Worm (Caenorhabditis elegans) whole organism, late embryonic: Measurements from ENCODE around the gene flp-2.

Source experiments
- C08G9.2 ChIP-seq: sonication (generic microtip); optimal IDR thresholded peaks from 2 replicates; lab custom pipeline; 2016; ENCODE audit warnings: mild to moderate bottlenecking, missing genetic modification characterization, moderate library complexity, missing compliant biosample characterization
- C38D4.7 ChIP-seq: fragments of 200-800 bp; sonication (Bioruptor generic); optimal IDR thresholded peaks from 2 replicates; lab custom pipeline; 2018; ENCODE audit warnings: mild to moderate bottlenecking, missing genetic modification characterization, moderate library complexity, missing compliant biosample characterization
- F13H6.1 ChIP-seq: sonication (generic microtip); optimal IDR thresholded peaks from 2 replicates; lab custom pipeline; 2016; ENCODE audit warnings: missing genetic modification characterization, missing compliant biosample characterization
- K02D7.2 ChIP-seq: sonication (generic microtip); optimal IDR thresholded peaks from 2 replicates; lab custom pipeline; 2017; ENCODE audit warnings: mild to moderate bottlenecking, missing genetic modification characterization, missing compliant biosample characterization
- T23F11.4 ChIP-seq: fragments of 200-800 bp; sonication (Bioruptor generic); optimal IDR thresholded peaks from 2 replicates; lab custom pipeline; 2018; ENCODE audit warnings: mild to moderate bottlenecking, missing genetic modification characterization, missing compliant biosample characterization
- ama-1 ChIP-seq: fragments of 150-350 bp; optimal IDR thresholded peaks from 2 replicates; lab custom pipeline; 2014
- ceh-14 ChIP-seq: sonication (generic microtip); optimal IDR thresholded peaks from 2 replicates; lab custom pipeline; 2016; ENCODE audit warnings: missing genotype, missing genetic modification characterization, missing compliant biosample characterization
- ceh-18 ChIP-seq: sonication (generic microtip); optimal IDR thresholded peaks from 2 replicates; lab custom pipeline; 2016; ENCODE audit warnings: missing genetic modification characterization, missing compliant biosample characterization
- ceh-19 ChIP-seq: fragments of 200-800 bp; sonication (Bioruptor generic); optimal IDR thresholded peaks from 2 replicates; lab custom pipeline; 2018; ENCODE audit warnings: mild to moderate bottlenecking, missing genetic modification characterization, missing compliant biosample characterization
- ceh-22 ChIP-seq: sonication (generic microtip); optimal IDR thresholded peaks from 2 replicates; lab custom pipeline; 2017; ENCODE audit warnings: missing biosample characterization, missing genetic modification characterization
- ceh-24 ChIP-seq: sonication (generic microtip); optimal IDR thresholded peaks from 2 replicates; lab custom pipeline; 2016; ENCODE audit warnings: mild to moderate bottlenecking, missing genetic modification characterization, missing compliant biosample characterization
- ceh-30 ChIP-seq: fragments of 150-350 bp; optimal IDR thresholded peaks from 2 replicates; lab custom pipeline; 2014; ENCODE audit warnings: missing biosample characterization, missing genetic modification characterization
- ceh-31 ChIP-seq: sonication (generic microtip); optimal IDR thresholded peaks from 2 replicates; lab custom pipeline; 2016; ENCODE audit warnings: missing genetic modification characterization, missing compliant biosample characterization
- ceh-45 ChIP-seq: fragments of 200-800 bp; sonication (Bioruptor generic); IDR thresholded peaks from 2 replicates; pipeline ENCODE4 v1.3.6; 2022; ENCODE audit warnings: missing genetic modification reagents, missing genetic modification characterization, missing compliant biosample characterization
- ceh-6 ChIP-seq: fragments of 200-800 bp; sonication (Bioruptor generic); optimal IDR thresholded peaks from 2 replicates; lab custom pipeline; 2018; ENCODE audit warnings: mild to moderate bottlenecking, missing genetic modification characterization, missing compliant biosample characterization
- dve-1 ChIP-seq: sonication (generic microtip); optimal IDR thresholded peaks from 2 replicates; lab custom pipeline; 2017; ENCODE audit warnings: antibody characterized with exemption, mild to moderate bottlenecking, missing genetic modification characterization, missing compliant biosample characterization
- elt-2 ChIP-seq: sonication (generic microtip); optimal IDR thresholded peaks from 2 replicates; lab custom pipeline; 2016; ENCODE audit warnings: missing genetic modification reagents, missing genetic modification characterization, missing compliant biosample characterization
- hlh-13 ChIP-seq: fragments of 200-800 bp; sonication (Bioruptor generic); optimal IDR thresholded peaks from 2 replicates; lab custom pipeline; 2018; ENCODE audit warnings: mild to moderate bottlenecking, missing genetic modification characterization, missing compliant biosample characterization
- hlh-15 ChIP-seq: sonication (generic microtip); optimal IDR thresholded peaks from 2 replicates; lab custom pipeline; 2016; ENCODE audit warnings: missing genetic modification characterization, missing compliant biosample characterization
- hlh-30 ChIP-seq: sonication (generic microtip); optimal IDR thresholded peaks from 2 replicates; lab custom pipeline; 2017; ENCODE audit warnings: antibody characterized with exemption, missing genetic modification characterization, missing compliant biosample characterization; ENCODE audit not compliant: insufficient read depth
- hlh-6 ChIP-seq: sonication (generic microtip); optimal IDR thresholded peaks from 2 replicates; lab custom pipeline; 2016; ENCODE audit warnings: missing genotype, missing genetic modification characterization, missing compliant biosample characterization
- hlh-8 ChIP-seq: sonication (generic microtip); optimal IDR thresholded peaks from 2 replicates; lab custom pipeline; 2016; ENCODE audit warnings: missing genotype, missing genetic modification characterization, missing compliant biosample characterization
- lim-6 ChIP-seq: sonication (generic microtip); optimal IDR thresholded peaks from 2 replicates; lab custom pipeline; 2016; ENCODE audit warnings: missing genetic modification characterization, missing compliant biosample characterization
- lin-11 ChIP-seq: fragments of 200-800 bp; sonication (Bioruptor generic); optimal IDR thresholded peaks from 2 replicates; lab custom pipeline; 2018; ENCODE audit warnings: mild to moderate bottlenecking, missing genetic modification characterization, missing compliant biosample characterization
- madf-2 ChIP-seq: sonication (generic microtip); optimal IDR thresholded peaks from 2 replicates; lab custom pipeline; 2017; ENCODE audit warnings: missing genetic modification characterization, missing compliant biosample characterization
- mec-3 ChIP-seq: sonication (generic microtip); optimal IDR thresholded peaks from 2 replicates; lab custom pipeline; 2016; ENCODE audit warnings: borderline replicate concordance, missing genetic modification characterization, missing compliant biosample characterization
- nfya-1 ChIP-seq: sonication (generic microtip); optimal IDR thresholded peaks from 2 replicates; lab custom pipeline; 2017; ENCODE audit warnings: missing genetic modification characterization, mild to moderate bottlenecking, missing compliant biosample characterization, antibody characterized with exemption, moderate library complexity
- nhr-11 ChIP-seq: fragments of 150-350 bp; optimal IDR thresholded peaks from 2 replicates; lab custom pipeline; 2014; ENCODE audit warnings: missing biosample characterization, missing genetic modification characterization
- nhr-232 ChIP-seq: sonication (generic microtip); optimal IDR thresholded peaks from 2 replicates; lab custom pipeline; 2016; ENCODE audit warnings: missing genetic modification characterization, missing compliant biosample characterization
- pag-3 ChIP-seq: sonication (generic microtip); optimal IDR thresholded peaks from 2 replicates; lab custom pipeline; 2016; ENCODE audit warnings: missing compliant biosample characterization, missing genetic modification characterization, borderline replicate concordance
- pqm-1 ChIP-seq: sonication (generic microtip); optimal IDR thresholded peaks from 2 replicates; lab custom pipeline; 2016; ENCODE audit warnings: missing genetic modification characterization, missing compliant biosample characterization
- rnt-1 ChIP-seq: sonication (generic microtip); optimal IDR thresholded peaks from 2 replicates; lab custom pipeline; 2016; ENCODE audit warnings: missing genetic modification characterization, missing compliant biosample characterization
- sdc-2 ChIP-seq: sonication (generic microtip); optimal IDR thresholded peaks from 2 replicates; lab custom pipeline; 2016; ENCODE audit warnings: missing genotype, missing genetic modification characterization, missing compliant biosample characterization
- sox-2 ChIP-seq: fragments of 200-800 bp; sonication (Bioruptor generic); IDR thresholded peaks from 2 replicates; pipeline ENCODE4 v1.3.6; 2022; ENCODE audit warnings: missing genetic modification reagents, missing genetic modification characterization, missing compliant biosample characterization
- sox-4 ChIP-seq: sonication (generic microtip); optimal IDR thresholded peaks from 2 replicates; lab custom pipeline; 2017; ENCODE audit warnings: mild to moderate bottlenecking, missing genetic modification characterization, inconsistent platforms, missing compliant biosample characterization
- syd-9 ChIP-seq: sonication (generic microtip); optimal IDR thresholded peaks from 2 replicates; lab custom pipeline; 2016; ENCODE audit warnings: mild to moderate bottlenecking, missing genetic modification characterization, moderate library complexity, missing compliant biosample characterization
- tbx-2 ChIP-seq: sonication (generic microtip); optimal IDR thresholded peaks from 2 replicates; lab custom pipeline; 2016; ENCODE audit warnings: missing genetic modification characterization, missing compliant biosample characterization
- tbx-7 ChIP-seq: sonication (generic microtip); optimal IDR thresholded peaks from 2 replicates; lab custom pipeline; 2016; ENCODE audit warnings: missing genotype, missing genetic modification characterization, missing compliant biosample characterization
- unc-3 ChIP-seq, 2 experiments: fragments of 200-800 bp in 1 of 2; sonication (Bioruptor generic) in 1 of 2; sonication (generic microtip) in 1 of 2; conservative IDR thresholded peaks in 1 of 2; optimal IDR thresholded peaks in 1 of 2; 2 replicates each; pipeline versions ENCODE4 v1.3.6 to Lab custom; 2016 to 2022; ENCODE audit warnings: missing compliant biosample characterization in 2 of 2, missing genetic modification characterization in 2 of 2, missing genetic modification reagents in 1 of 2
- unc-55 ChIP-seq: sonication (generic microtip); optimal IDR thresholded peaks from 2 replicates; lab custom pipeline; 2017; ENCODE audit warnings: missing biosample characterization, missing genetic modification reagents, missing genetic modification characterization
- ztf-16 ChIP-seq: sonication (generic microtip); optimal IDR thresholded peaks from 2 replicates; lab custom pipeline; 2017; ENCODE audit warnings: missing genetic modification characterization, missing compliant biosample characterization

flp-2 gene

DNA sequence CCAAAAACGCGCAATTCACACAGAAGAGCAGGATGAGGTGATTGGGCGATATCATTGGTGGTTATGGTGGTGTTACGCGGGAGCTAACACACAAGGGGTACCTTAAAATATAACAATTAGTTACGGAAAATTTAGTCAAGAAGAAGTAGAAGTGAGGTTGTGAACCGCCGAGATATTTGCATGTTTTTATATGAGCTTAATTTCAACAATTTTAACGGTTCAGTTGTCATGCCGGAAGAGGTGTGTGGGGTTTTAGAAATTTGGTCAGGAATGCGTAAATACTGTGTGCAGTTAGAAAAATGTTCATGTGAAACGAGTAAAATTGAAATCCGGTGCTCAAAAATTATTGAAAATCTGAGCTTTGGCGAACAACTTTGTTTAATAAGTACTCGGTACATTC, 2.2 kb downstream of the flp-2 start, which contains the start of gene flp-3:
TSS of gene flp-3 (minus strand) at position 101 of the 400 bp plus-strand sequence.
- TF ChIP-seq ceh-30 (tag; lab: Kevin White, UChicago) (no peak), ztf-16 (tag; lab: Kevin White, UChicago) (no peak), lim-6 (no peak), tbx-7 (no peak), pag-3 (tag; lab: Kevin White, UChicago) (no peak), hlh-15 (tag; lab: Kevin White, UChicago) (no peak), dve-1 (tag; lab: Kevin White, UChicago) (no peak), hlh-8 (tag; lab: Kevin White, UChicago) (no peak), sox-4 (tag; lab: Kevin White, UChicago) (no peak), T23F11.4 (GFP tag; lab: Kevin White, UChicago) (no peak), unc-55 (no peak), sdc-2 (no peak), F13H6.1 (tag; lab: Kevin White, UChicago) (no peak), tbx-2 (tag; lab: Kevin White, UChicago) (no peak), nhr-232 (tag; lab: Kevin White, UChicago) (no peak), ceh-19 (no peak), nfya-1 (tag; lab: Kevin White, UChicago) (no peak), madf-2 (no peak), rnt-1 (tag; lab: Kevin White, UChicago) (no peak), lin-11 (tag; lab: Kevin White, UChicago) (no peak)

DNA sequence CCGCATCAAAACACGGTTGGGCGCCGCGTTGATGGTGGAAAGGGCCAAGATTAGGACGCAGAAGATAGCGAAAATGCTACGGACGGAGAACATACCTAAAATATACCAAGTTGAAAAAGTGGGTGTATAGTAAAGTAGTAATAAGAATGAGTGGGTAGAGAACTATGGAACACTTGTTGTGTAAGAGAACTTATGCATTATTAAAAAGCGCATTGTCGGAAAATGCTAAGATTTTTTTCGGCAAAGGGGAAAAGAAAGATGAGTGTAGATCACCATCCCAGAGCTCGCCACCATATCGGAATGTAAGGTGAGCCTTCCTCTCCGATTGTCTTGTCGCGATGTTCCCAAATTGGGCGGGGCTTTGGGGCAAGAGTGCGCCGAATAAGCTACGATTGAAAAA, 7.2 kb downstream of the flp-2 start, which contains the start of gene flp-28:
TSS of gene flp-28 (minus strand) at position 101 of the 400 bp plus-strand sequence.
- no peak for TF ChIP-seq ceh-31
- no peak for TF ChIP-seq sox-2
- no peak for TF ChIP-seq ceh-22 (tag; lab: Kevin White, UChicago)
- no peak for TF ChIP-seq ceh-45 (GFP tag; lab: Robert Waterston, UW)
- no peak for TF ChIP-seq unc-3 (GFP tag; conservative IDR thresholded peaks at IDR 0.05; lab: Robert Waterston, UW)
- TF ChIP-seq unc-3 (tag; optimal IDR thresholded peaks at IDR 0.05; lab: Kevin White, UChicago): no peak
- TF ChIP-seq syd-9 (tag; lab: Kevin White, UChicago): no peak
- TF ChIP-seq lim-6: no peak
- no peak for TF ChIP-seq rnt-1 (tag; lab: Kevin White, UChicago)
- TF ChIP-seq dve-1 (tag; lab: Kevin White, UChicago): no peak
- no peak for TF ChIP-seq hlh-30
- TF ChIP-seq C38D4.7 (GFP tag; lab: Kevin White, UChicago): no peak

DNA sequence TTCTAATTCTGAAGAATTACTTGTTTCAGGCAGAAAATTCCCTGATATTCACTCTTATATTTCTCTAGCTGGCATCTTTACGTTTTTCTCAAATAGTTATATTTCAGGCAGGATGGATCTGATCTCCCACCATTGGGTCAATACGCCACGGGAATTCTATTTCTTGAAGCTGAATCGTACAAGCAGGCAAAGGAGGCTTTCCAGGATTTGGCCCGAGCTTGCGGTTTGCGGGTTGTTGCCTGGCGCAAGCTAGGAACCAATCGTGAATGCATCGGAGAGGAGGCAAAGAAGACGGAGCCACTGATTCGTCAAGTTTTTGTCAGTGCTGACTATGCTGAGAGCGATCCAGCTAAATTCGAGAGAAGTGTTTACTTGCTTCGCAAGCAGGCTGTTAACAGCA, 10.0 kb downstream of the flp-2 start:
- TF ChIP-seq elt-2: no peak
- no peak for TF ChIP-seq rnt-1 (tag; lab: Kevin White, UChicago)
- no peak for TF ChIP-seq unc-3 (GFP tag; conservative IDR thresholded peaks at IDR 0.05; lab: Robert Waterston, UW)
- no peak for TF ChIP-seq unc-3 (tag; optimal IDR thresholded peaks at IDR 0.05; lab: Kevin White, UChicago)
- no peak for TF ChIP-seq ceh-18 (tag; lab: Kevin White, UChicago)
- TF ChIP-seq C08G9.2 (tag; lab: Kevin White, UChicago): no peak
- no peak for TF ChIP-seq ceh-14 (tag; lab: Kevin White, UChicago)

DNA sequence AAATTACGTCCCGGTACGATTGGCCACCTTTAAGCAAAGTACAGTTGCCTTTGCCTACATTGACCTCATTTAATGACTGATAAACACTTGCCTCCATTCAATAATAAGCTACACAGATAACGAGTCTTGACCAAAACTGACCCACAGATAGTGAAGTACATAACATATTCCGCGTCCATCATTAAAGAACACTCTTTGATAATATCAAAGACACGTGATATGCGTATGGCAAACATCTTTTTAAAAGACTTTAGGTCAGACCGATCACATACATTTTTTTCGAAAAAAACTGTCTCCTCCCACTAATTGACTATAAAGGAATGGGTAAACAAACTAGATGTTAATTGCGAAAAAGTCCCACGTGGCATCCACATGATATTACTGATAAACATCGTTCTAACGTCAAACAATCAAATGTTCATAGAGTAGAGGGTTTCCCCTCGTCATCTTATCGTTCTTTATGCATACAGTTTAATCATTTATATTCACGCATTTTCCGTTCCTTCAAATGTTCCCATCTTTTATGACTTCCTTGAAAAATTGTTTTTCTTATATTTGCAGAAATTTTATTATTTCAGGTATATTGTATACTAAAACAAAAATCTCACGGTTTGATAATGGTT, 10.9 kb downstream of the flp-2 start, which contains the start of gene W07E11.1:
TSS of gene W07E11.1 (plus strand) at position 573 of the 623 bp plus-strand sequence.
- peak; percentile 94 for TF ChIP-seq elt-2
- TF ChIP-seq hlh-6 (tag; lab: Kevin White, UChicago): no peak

DNA sequence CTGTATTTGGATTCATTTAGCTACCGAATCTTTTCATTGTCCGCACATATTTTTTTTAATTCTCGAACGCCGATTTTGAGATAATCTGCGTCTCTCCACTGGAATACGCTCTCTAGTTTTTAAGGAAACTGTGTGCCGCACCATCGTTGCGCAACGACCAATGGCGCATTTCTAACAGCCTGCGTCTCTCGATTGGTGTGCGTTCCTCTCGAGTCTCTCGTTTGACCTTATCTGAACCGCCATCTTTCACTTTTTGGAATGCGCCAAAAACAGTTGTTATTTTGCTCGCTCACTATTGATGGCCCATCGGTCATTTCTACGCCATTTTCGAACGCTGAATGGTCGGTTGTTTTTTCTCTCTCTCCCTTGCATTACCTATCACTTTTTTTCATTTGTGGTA, 11.8 kb downstream of the flp-2 start:
- TF ChIP-seq hlh-15 (tag; lab: Kevin White, UChicago): no peak
- TF ChIP-seq lin-11 (tag; lab: Kevin White, UChicago): no peak
- TF ChIP-seq nhr-11 (tag; lab: Kevin White, UChicago): no peak
- no peak for TF ChIP-seq ceh-6
- no peak for TF ChIP-seq ceh-18 (tag; lab: Kevin White, UChicago)
- no peak for TF ChIP-seq mec-3 (tag; lab: Kevin White, UChicago)
- no peak for TF ChIP-seq ama-1 (lab: Kevin White, UChicago)
- no peak for TF ChIP-seq K02D7.2
- no peak for TF ChIP-seq ceh-24 (tag; lab: Kevin White, UChicago)
- no peak for TF ChIP-seq hlh-13 (GFP tag; lab: Kevin White, UChicago)
- TF ChIP-seq syd-9 (tag; lab: Kevin White, UChicago): no peak
- TF ChIP-seq pqm-1 (tag; lab: Kevin White, UChicago): no peak
